ENCODE assay signal across 1 fruit fly cellular context in genomic region chr3L:10793889-10794478, dm6.
TF ChIP-seq lines count a peak whose summit lies in the region.

No protein-coding gene starts in this region.

TF ChIP-seq in whole organism, embryonic, 481 proteins besides CTCF, POLR2A, EP300 and RAD21 (continued from another document):
- TF ChIP-seq phol (tag; optimal IDR thresholded peaks at IDR 0.05; lab: Kevin White, UChicago) (peak; percentile 17), gsb (GFP tag; IDR thresholded peaks at IDR 0.05; lab: Robert Waterston, UW) (no peak), CG5953 (GFP tag; IDR thresholded peaks at IDR 0.05; lab: Robert Waterston, UW) (no peak), CG5180 (GFP tag; optimal IDR thresholded peaks at IDR 0.05; lab: Kevin White, UChicago) (no peak), croc (GFP tag; conservative IDR thresholded peaks at IDR 0.05; lab: Robert Waterston, UW) (no peak), CG17359 (tag; optimal IDR thresholded peaks at IDR 0.05; lab: Kevin White, UChicago) (no peak), CkIIα-i1 (GFP tag; IDR thresholded peaks at IDR 0.05; lab: Robert Waterston, UW) (no peak), CG11093 (GFP tag; IDR thresholded peaks at IDR 0.05; lab: Robert Waterston, UW) (no peak), CG11504 (tag; optimal IDR thresholded peaks at IDR 0.05; lab: Kevin White, UChicago) (peak; percentile 37), CG8359 (GFP tag; optimal IDR thresholded peaks at IDR 0.05; lab: Kevin White, UChicago; ENCODE audit: borderline replicate concordance) (no peak), Nf-YB (GFP tag; optimal IDR thresholded peaks at IDR 0.05; lab: Kevin White, UChicago) (no peak), sna (GFP tag; IDR thresholded peaks at IDR 0.05; lab: Robert Waterston, UW; ENCODE audit: partially characterized antibody) (no peak), Chrac-16 (GFP tag; optimal IDR thresholded peaks at IDR 0.05; lab: Kevin White, UChicago) (no peak), nerfin-1 (tag; optimal IDR thresholded peaks at IDR 0.05; lab: Kevin White, UChicago) (no peak), sd (tag; optimal IDR thresholded peaks at IDR 0.05; lab: Kevin White, UChicago) (no peak), CG4424 (GFP tag; optimal IDR thresholded peaks at IDR 0.05; lab: Kevin White, UChicago) (peak; percentile 15), pnt (GFP tag; optimal IDR thresholded peaks at IDR 0.05; lab: Kevin White, UChicago) (no peak), Elba2 (GFP tag; optimal IDR thresholded peaks at IDR 0.05; lab: Kevin White, UChicago) (no peak), CG15479 (GFP tag; optimal IDR thresholded peaks at IDR 0.05; lab: Kevin White, UChicago) (no peak), Taf1 (GFP tag; IDR thresholded peaks at IDR 0.05; lab: Robert Waterston, UW) (no peak), TFAM (GFP tag; optimal IDR thresholded peaks at IDR 0.05; lab: Kevin White, UChicago) (no peak), CG7357 (GFP tag; IDR thresholded peaks at IDR 0.05; lab: Robert Waterston, UW) (no peak), CG13296 (GFP tag; optimal IDR thresholded peaks at IDR 0.05; lab: Kevin White, UChicago) (no peak), NK7.1 (GFP tag; optimal IDR thresholded peaks at IDR 0.05; lab: Kevin White, UChicago) (no peak), Drgx (GFP tag; IDR thresholded peaks at IDR 0.05; lab: Robert Waterston, UW) (peak; percentile 85), Neu2 (GFP tag; optimal IDR thresholded peaks at IDR 0.05; lab: Kevin White, UChicago; ENCODE audit: borderline replicate concordance) (no peak), Lpt (GFP tag; optimal IDR thresholded peaks at IDR 0.05; lab: Kevin White, UChicago) (no peak), CG7786 (GFP tag; optimal IDR thresholded peaks at IDR 0.05; lab: Kevin White, UChicago) (no peak), trh (GFP tag; optimal IDR thresholded peaks at IDR 0.05; lab: Kevin White, UChicago) (no peak), maf-S (GFP tag; optimal IDR thresholded peaks at IDR 0.05; lab: Kevin White, UChicago) (no peak), pb (GFP tag; optimal IDR thresholded peaks at IDR 0.05; lab: Kevin White, UChicago) (no peak), gce (GFP tag; IDR thresholded peaks at IDR 0.05; lab: Robert Waterston, UW) (no peak), Asciz (GFP tag; optimal IDR thresholded peaks at IDR 0.05; lab: Kevin White, UChicago) (no peak)
